Worm (Caenorhabditis elegans): Measurements from ENCODE around the gene T20B12.7.

The T20B12.7 gene

DNA sequence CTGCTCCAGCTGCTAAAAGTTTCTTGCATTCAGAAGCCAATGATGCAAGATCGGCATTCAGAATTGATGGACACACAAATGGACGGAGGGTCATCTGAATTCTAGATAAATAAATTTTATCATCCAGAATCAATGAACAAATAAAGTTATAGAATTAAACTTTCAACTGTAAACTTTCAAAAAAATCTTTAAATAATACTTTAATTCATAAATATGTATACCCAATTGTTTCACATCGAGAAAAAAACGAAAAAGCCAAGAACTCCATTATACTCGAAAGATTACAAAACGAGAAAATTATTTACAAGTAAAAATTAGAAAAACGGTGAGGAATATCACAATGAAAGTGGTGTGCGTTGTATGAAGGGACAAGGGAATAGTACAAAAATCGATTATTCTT lies 31.8 kb downstream of the T20B12.7 start, which contains the start of gene F08F8.7:
Gene F08F8.7 (minus strand): TSS at position 101 of the 400 bp plus-strand sequence.
- TF ChIP-seq sea-1 (GFP tag; conservative IDR thresholded peaks at IDR 0.05) (no peak), F13C5.2 (tag; optimal IDR thresholded peaks at IDR 0.05) (no peak), tbx-37 (GFP tag; conservative IDR thresholded peaks at IDR 0.05) (no peak), ama-1 (optimal IDR thresholded peaks at IDR 0.05) (no peak), aly-1 (tag; optimal IDR thresholded peaks at IDR 0.05) (no peak), B0310.2 (tag; optimal IDR thresholded peaks at IDR 0.05) (no peak), ceh-13 (GFP tag; optimal IDR thresholded peaks at IDR 0.05) (no peak)

DNA sequence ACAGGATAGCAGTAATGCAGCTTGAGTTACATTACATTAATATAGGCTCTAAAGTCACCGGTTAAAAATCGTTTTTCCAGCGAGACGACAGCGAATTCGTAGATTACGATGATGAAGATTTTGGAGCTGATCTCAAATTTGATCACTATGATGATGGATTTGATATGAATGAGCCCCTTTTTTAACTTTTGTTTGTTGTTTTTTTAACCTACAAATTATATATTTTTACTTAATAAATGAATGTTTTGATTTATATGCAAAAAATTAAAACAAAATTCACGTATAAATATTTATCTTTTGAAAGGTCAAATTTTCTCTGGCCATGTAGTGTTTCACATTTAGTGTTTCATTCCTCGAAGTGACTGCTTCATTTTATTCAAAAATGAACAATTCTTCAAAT lies 35.5 kb downstream of the T20B12.7 start, which contains the start of gene F08F8.6:
Gene F08F8.6 (plus strand): TSS at position 301 of the 400 bp plus-strand sequence.
- TF ChIP-seq ama-1 (optimal IDR thresholded peaks at IDR 0.05): no peak
- TF ChIP-seq tbx-37 (GFP tag; conservative IDR thresholded peaks at IDR 0.05): no peak
- TF ChIP-seq F13C5.2 (tag; optimal IDR thresholded peaks at IDR 0.05): no peak
- no peak for TF ChIP-seq hmbx-1 (tag; optimal IDR thresholded peaks at IDR 0.05)
- no peak for TF ChIP-seq ceh-13 (GFP tag; optimal IDR thresholded peaks at IDR 0.05)
- no peak for TF ChIP-seq flt-1 (GFP tag; IDR thresholded peaks at IDR 0.05)
- no peak for TF ChIP-seq ets-7 (tag; optimal IDR thresholded peaks at IDR 0.05)
- no peak for TF ChIP-seq pes-1 (GFP tag; IDR thresholded peaks at IDR 0.05)
- TF ChIP-seq ceh-36 (tag; optimal IDR thresholded peaks at IDR 0.05): no peak
- no peak for TF ChIP-seq hnd-1 (tag; optimal IDR thresholded peaks at IDR 0.05)
- TF ChIP-seq hmg-4 (GFP tag; optimal IDR thresholded peaks at IDR 0.05): no peak
- TF ChIP-seq tra-4 (tag; optimal IDR thresholded peaks at IDR 0.05): no peak
- no peak for TF ChIP-seq scrt-1 (GFP tag; IDR thresholded peaks at IDR 0.05)
- TF ChIP-seq aly-1 (tag; optimal IDR thresholded peaks at IDR 0.05): no peak
- TF ChIP-seq tbx-11 (GFP tag; IDR thresholded peaks at IDR 0.05): no peak
- TF ChIP-seq B0310.2 (tag; optimal IDR thresholded peaks at IDR 0.05): no peak
- TF ChIP-seq sea-1 (GFP tag; conservative IDR thresholded peaks at IDR 0.05): no peak

DNA sequence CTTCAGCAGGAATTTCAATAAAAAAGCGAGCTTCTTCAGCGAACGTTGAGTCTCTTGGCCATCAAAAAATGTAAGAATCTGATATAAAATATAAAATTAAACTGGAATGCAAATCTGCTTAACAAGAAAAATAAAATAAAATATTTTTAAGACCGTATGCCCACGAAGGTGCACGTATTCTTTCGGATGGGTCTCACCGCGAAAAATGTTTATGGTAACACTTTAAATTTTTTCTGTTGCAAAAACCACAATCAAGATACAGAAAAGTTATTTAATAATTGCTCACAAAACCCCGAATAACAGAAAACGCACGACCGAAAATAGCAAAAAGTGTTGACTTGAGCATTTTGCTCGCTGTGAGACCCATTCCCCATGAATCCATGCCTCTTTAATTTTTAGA lies 39.7 kb downstream of the T20B12.7 start:
- TF ChIP-seq scrt-1 (GFP tag; IDR thresholded peaks at IDR 0.05): no peak
- no peak for TF ChIP-seq hmbx-1 (tag; optimal IDR thresholded peaks at IDR 0.05)
- TF ChIP-seq pes-1 (GFP tag; IDR thresholded peaks at IDR 0.05): no peak
- no peak for TF ChIP-seq hnd-1 (tag; optimal IDR thresholded peaks at IDR 0.05)
- TF ChIP-seq ceh-36 (tag; optimal IDR thresholded peaks at IDR 0.05): no peak
- no peak for TF ChIP-seq tbx-37 (GFP tag; conservative IDR thresholded peaks at IDR 0.05)
- no peak for TF ChIP-seq ets-7 (tag; optimal IDR thresholded peaks at IDR 0.05)
- TF ChIP-seq F13C5.2 (tag; optimal IDR thresholded peaks at IDR 0.05): no peak
- no peak for TF ChIP-seq hmg-4 (GFP tag; optimal IDR thresholded peaks at IDR 0.05)
- no peak for TF ChIP-seq flt-1 (GFP tag; IDR thresholded peaks at IDR 0.05)
- TF ChIP-seq aly-1 (tag; optimal IDR thresholded peaks at IDR 0.05): no peak
- no peak for TF ChIP-seq tra-4 (tag; optimal IDR thresholded peaks at IDR 0.05)
- TF ChIP-seq B0310.2 (tag; optimal IDR thresholded peaks at IDR 0.05): no peak
- TF ChIP-seq ama-1 (optimal IDR thresholded peaks at IDR 0.05): no peak
- TF ChIP-seq sea-1 (GFP tag; conservative IDR thresholded peaks at IDR 0.05): no peak
- no peak for TF ChIP-seq ceh-13 (GFP tag; optimal IDR thresholded peaks at IDR 0.05)
- no peak for TF ChIP-seq tbx-11 (GFP tag; IDR thresholded peaks at IDR 0.05)

DNA sequence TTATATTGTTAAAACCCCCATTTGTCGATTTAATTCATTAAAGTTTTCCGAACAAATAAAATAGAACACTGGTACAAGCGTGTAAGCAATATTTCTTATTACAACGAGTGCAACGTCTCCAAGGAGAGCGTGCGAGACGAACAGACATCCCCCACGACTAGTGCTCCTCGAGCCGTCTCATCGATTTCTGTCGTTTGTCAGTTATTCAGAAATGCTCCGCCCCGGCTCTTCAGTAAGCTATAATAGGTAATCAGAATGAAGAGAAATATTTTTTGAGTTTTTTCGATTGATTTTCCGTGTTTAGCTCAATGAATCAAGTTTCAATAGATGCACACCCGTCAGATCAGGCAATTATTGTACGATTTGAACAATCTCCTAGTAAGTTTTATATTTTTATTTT lies 40.2 kb downstream of the T20B12.7 start, which contains the start of gene kap-1:
Gene kap-1 (plus strand): TSS at position 143 of the 400 bp plus-strand sequence.
- TF ChIP-seq scrt-1 (GFP tag; IDR thresholded peaks at IDR 0.05): no peak
- TF ChIP-seq tra-4 (tag; optimal IDR thresholded peaks at IDR 0.05): no peak

DNA sequence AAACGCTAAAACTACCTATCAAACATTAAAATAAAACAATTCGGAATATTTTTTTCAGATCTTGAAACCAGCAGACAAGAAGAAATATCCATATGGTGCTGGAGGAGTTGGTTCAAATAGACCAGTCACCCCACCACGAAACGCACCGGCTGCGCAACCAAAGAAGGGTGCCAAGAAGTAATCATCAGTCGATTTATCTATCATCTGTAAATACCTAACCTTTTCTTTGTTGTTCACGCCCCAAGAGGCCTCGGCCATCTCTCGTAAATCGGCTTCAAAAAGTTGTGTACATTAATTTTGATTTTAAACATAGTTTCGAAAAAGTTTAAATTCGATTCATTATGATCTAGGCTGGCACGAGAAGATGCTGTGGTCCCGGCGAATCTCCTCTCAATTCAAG lies 40.8 kb downstream of the T20B12.7 start:
- TF ChIP-seq tbx-11 (GFP tag; IDR thresholded peaks at IDR 0.05) (0 out of 2 replicates have a peak, but pooled peaks have one; percentile 10), hmg-4 (GFP tag; optimal IDR thresholded peaks at IDR 0.05) (no peak)

DNA sequence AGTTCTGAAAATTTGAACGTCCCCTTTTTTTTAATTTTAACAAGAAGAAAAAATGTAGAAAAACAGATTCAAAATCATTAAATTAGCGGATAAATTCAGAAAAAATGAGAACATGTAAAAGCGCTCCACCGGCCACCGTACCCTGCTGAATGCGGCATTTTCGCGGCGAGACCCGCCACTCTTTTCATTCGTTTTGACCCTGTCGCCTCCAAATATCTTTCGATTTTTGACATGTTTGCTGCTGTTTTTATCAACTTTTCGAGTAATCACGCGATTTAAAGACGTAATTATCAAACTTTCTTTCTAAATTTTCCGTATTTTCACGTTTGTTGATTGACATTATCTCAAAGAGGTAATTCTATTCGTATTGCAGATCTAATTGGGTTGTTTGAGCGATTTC lies 42.6 kb downstream of the T20B12.7 start, which contains the start of gene gsp-2:
Gene gsp-2 (plus strand): TSS at position 374 of the 400 bp plus-strand sequence.
- no peak for TF ChIP-seq ceh-36 (tag; optimal IDR thresholded peaks at IDR 0.05)
- peak; percentile 10 for TF ChIP-seq hmg-4 (GFP tag; optimal IDR thresholded peaks at IDR 0.05)

DNA sequence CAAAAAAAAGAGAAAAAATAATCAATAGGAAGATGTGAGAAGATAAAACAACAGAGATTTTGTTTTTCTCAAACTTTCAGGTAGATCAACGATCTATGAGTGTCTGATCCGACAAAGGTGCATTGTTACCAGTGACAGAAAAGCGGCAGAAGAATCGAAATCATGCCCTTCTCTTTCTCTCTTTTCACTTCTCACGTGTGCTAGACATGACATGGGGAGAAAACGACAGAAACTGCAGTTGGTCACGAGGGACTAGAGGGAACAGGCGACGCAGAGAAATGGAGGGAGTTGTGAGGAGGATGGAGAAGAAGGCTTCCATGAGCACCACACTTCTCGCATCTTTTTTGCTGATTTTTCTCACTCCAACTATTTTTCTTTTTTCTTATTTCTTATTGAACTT lies 43.6 kb downstream of the T20B12.7 start, which contains the start of gene F56C9.10:
Gene F56C9.10 (minus strand): TSS at position 97 of the 400 bp plus-strand sequence.
- peak; percentile 25 for TF ChIP-seq F13C5.2 (tag; optimal IDR thresholded peaks at IDR 0.05)
- TF ChIP-seq B0310.2 (tag; optimal IDR thresholded peaks at IDR 0.05): no peak
- peak; percentile 40 for TF ChIP-seq hmg-4 (GFP tag; optimal IDR thresholded peaks at IDR 0.05)

DNA sequence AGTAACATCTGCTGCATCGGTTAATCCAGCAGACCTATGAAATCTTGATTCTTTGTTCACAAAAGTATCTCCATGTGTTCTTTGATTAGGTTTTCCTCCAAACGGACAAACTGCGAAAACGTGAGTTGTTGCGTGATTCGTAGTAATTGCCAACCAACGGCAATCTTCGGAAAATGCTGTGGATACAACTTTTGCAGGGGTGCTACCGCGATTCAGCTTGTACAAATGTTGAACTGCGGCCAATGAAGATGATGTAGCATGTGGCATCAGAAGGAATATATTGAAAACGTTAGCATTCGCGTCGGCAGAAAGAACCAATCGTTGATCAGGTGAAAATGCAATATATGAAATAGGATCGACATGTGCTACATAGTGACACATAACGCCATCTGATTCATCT lies 47.2 kb downstream of the T20B12.7 start:
- TF ChIP-seq ceh-13 (GFP tag; optimal IDR thresholded peaks at IDR 0.05) (no peak), hnd-1 (tag; optimal IDR thresholded peaks at IDR 0.05) (no peak), pes-1 (GFP tag; IDR thresholded peaks at IDR 0.05) (no peak), scrt-1 (GFP tag; IDR thresholded peaks at IDR 0.05) (no peak), tra-4 (tag; optimal IDR thresholded peaks at IDR 0.05) (no peak), sea-1 (GFP tag; conservative IDR thresholded peaks at IDR 0.05) (no peak), tbx-37 (GFP tag; conservative IDR thresholded peaks at IDR 0.05) (no peak), tbx-11 (GFP tag; IDR thresholded peaks at IDR 0.05) (no peak), ets-7 (tag; optimal IDR thresholded peaks at IDR 0.05) (no peak)

DNA sequence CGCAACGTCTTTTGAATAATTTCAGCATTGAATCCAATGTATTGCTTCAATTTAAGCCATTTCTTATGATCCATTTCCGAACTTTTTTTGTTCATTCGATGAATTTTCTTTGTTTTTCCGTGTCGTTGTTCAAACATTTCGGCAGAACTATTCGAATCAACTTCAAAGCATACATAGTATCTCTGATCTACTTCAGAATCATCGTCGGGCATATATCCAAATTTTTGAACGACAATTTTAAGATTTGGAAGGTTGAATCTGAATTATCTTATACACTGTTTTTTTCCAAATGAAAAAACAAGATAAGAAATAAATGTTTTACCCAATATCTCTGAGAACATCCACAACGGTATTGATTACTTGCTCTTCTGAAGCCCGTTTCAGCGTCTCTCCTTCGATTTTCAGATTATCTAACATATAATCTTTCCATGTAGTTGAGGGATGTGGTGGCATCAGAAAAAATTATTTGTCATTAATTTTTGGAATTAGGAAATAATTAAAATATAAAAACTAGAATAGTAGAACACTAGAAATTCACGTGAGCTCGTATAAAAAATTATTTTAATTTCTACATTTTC lies 49.6 kb downstream of the T20B12.7 start, which contains the start of gene lab-2:
Gene lab-2 (minus strand): TSS at position 453 of the 578 bp plus-strand sequence.
- TF ChIP-seq hmg-4 (GFP tag; optimal IDR thresholded peaks at IDR 0.05) (no peak), tbx-37 (GFP tag; conservative IDR thresholded peaks at IDR 0.05) (no peak), flt-1 (GFP tag; IDR thresholded peaks at IDR 0.05) (no peak), ama-1 (optimal IDR thresholded peaks at IDR 0.05) (no peak), pes-1 (GFP tag; IDR thresholded peaks at IDR 0.05) (no peak), aly-1 (tag; optimal IDR thresholded peaks at IDR 0.05) (no peak), ceh-13 (GFP tag; optimal IDR thresholded peaks at IDR 0.05) (no peak), hmbx-1 (tag; optimal IDR thresholded peaks at IDR 0.05) (no peak), B0310.2 (tag; optimal IDR thresholded peaks at IDR 0.05) (no peak), hnd-1 (tag; optimal IDR thresholded peaks at IDR 0.05) (no peak), ceh-36 (tag; optimal IDR thresholded peaks at IDR 0.05) (no peak), tbx-11 (GFP tag; IDR thresholded peaks at IDR 0.05) (no peak)
